In the genomic region with DNA sequence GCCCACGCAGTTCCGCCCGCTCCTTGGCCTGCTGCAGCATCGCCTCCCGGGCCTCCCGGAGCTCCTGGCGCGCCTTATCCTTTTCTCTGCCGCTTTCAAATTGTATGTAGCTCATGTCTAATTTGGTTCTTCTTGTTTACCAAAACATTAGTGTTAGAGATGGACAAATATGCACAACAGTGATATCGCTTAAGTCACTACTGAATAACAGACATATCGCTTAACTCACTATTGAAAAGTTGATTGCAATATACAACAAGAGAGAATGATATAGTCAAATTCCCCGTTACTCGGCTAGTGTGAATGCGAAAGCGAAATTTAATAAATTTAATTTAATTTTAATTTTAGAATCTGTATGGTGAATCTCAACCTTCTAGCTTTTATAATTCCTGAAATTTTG, we compare ENCODE assay signal across 1 fruit fly cellular context.
TF ChIP-seq lines count a peak whose summit lies in the region.

Gene CG9213 (minus strand): TSS at position 152 of the 400 bp plus-strand sequence.

TF ChIP-seq in whole organism, embryonic, 481 proteins besides CTCF, POLR2A, EP300 and RAD21 (continued from another document):
- TF ChIP-seq tx (GFP tag; optimal IDR thresholded peaks at IDR 0.05; lab: Kevin White, UChicago) (no peak), CG10654 (GFP tag; optimal IDR thresholded peaks at IDR 0.05; lab: Kevin White, UChicago) (no peak), lbe (GFP tag; optimal IDR thresholded peaks at IDR 0.05; lab: Kevin White, UChicago) (no peak), Dip2 (GFP tag; IDR thresholded peaks at IDR 0.05; lab: Robert Waterston, UW) (no peak)
TF ChIP-seq in whole organism, embryonic: peak in this region for 73.
